Worm (Caenorhabditis elegans) whole organism, L1 larva: ENCODE measurements around the gene best-1.
A peak's percentile ranks its signal among the peaks of the same experiment; 100 is the strongest.

Source experiments
- C04F5.9 ChIP-seq: sonication (generic microtip); optimal IDR thresholded peaks from 2 replicates; lab custom pipeline; 2016; ENCODE audit warnings: missing genetic modification characterization, missing compliant biosample characterization
- Y116A8C.19 ChIP-seq: sonication (generic microtip); optimal IDR thresholded peaks from 2 replicates; lab custom pipeline; 2016; ENCODE audit warnings: missing compliant biosample characterization, missing genetic modification characterization, borderline replicate concordance
- aha-1 ChIP-seq: fragments of 150-350 bp; optimal IDR thresholded peaks from 2 replicates; lab custom pipeline; 2014; ENCODE audit warnings: missing biosample characterization, missing genetic modification characterization
- alr-1 ChIP-seq: fragments of 200-800 bp; sonication (Bioruptor generic); optimal IDR thresholded peaks from 2 replicates; lab custom pipeline; 2018; ENCODE audit warnings: borderline replicate concordance, mild to moderate bottlenecking, missing genetic modification characterization, missing compliant biosample characterization
- ceh-8 ChIP-seq: fragments of 200-800 bp; sonication (Bioruptor generic); optimal IDR thresholded peaks from 2 replicates; lab custom pipeline; 2018; ENCODE audit warnings: mild to moderate bottlenecking, missing genetic modification characterization, moderate library complexity, missing compliant biosample characterization
- ceh-82 ChIP-seq, 3 experiments: fragments of 150-350 bp in 1 of 3; sonication (generic microtip) in 2 of 3; optimal IDR thresholded peaks; 2 replicates each; lab custom pipeline; 2014 to 2017; ENCODE audit warnings: missing biosample characterization in 3 of 3, missing genetic modification characterization in 3 of 3
- ceh-88 ChIP-seq: fragments of 200-800 bp; sonication (Bioruptor generic); IDR thresholded peaks from 2 replicates; pipeline ENCODE4 v1.3.6; 2022; ENCODE audit warnings: missing genetic modification characterization, missing compliant biosample characterization
- ceh-90 ChIP-seq: sonication (generic microtip); optimal IDR thresholded peaks from 2 replicates; lab custom pipeline; 2016; ENCODE audit warnings: missing genetic modification characterization, missing compliant biosample characterization
- dpl-1 ChIP-seq, 3 experiments: fragments of 150-350 bp in 2 of 3; sonication (generic microtip) in 1 of 3; optimal IDR thresholded peaks; 2 replicates each; lab custom pipeline; 2014 to 2017; ENCODE audit warnings: missing biosample characterization in 3 of 3, missing genetic modification characterization in 3 of 3, missing genetic modification reagents in 3 of 3
- efl-1 ChIP-seq, 4 experiments: fragments of 150-350 bp; optimal IDR thresholded peaks in 3 of 4; peaks in 1 of 4; 1 replicate in 1 of 4; 2 replicates in 3 of 4; lab custom pipeline; 2014; ENCODE audit warnings: missing biosample characterization in 2 of 4, missing genetic modification characterization in 2 of 4, missing genetic modification reagents in 2 of 4
- efl-3 ChIP-seq: fragments of 200-800 bp; sonication (Bioruptor generic); optimal IDR thresholded peaks from 2 replicates; lab custom pipeline; 2018; ENCODE audit warnings: mild to moderate bottlenecking, missing genetic modification characterization, missing compliant biosample characterization
- egl-27 ChIP-seq, 2 experiments: fragments of 150-350 bp in 1 of 2; sonication (generic microtip); optimal IDR thresholded peaks; 3 replicates each; lab custom pipeline; 2017 to 2018; ENCODE audit warnings: missing biosample characterization in 2 of 2, missing genetic modification characterization in 2 of 2, missing genetic modification reagents in 2 of 2
- elt-3 ChIP-seq, 6 experiments: fragments of 150-350 bp in 1 of 6; sonication (generic microtip); optimal IDR thresholded peaks; 2 replicates each; lab custom pipeline; 2017 to 2018; ENCODE audit warnings: missing biosample characterization in 6 of 6, missing genetic modification characterization in 6 of 6, inconsistent platforms in 1 of 6
- fkh-4 ChIP-seq: sonication (generic microtip); optimal IDR thresholded peaks from 2 replicates; lab custom pipeline; 2016; ENCODE audit warnings: missing compliant biosample characterization, missing genetic modification characterization, borderline replicate concordance
- fkh-8 ChIP-seq: sonication (generic microtip); optimal IDR thresholded peaks from 2 replicates; lab custom pipeline; 2016; ENCODE audit warnings: mild to moderate bottlenecking, missing genetic modification characterization, missing compliant biosample characterization
- grh-1 ChIP-seq: fragments of 200-800 bp; sonication (Bioruptor generic); IDR thresholded peaks from 2 replicates; pipeline ENCODE4 v1.3.6; 2022; ENCODE audit warnings: missing genetic modification reagents, missing genetic modification characterization, missing compliant biosample characterization
- hlh-4 ChIP-seq: sonication (generic microtip); optimal IDR thresholded peaks from 2 replicates; lab custom pipeline; 2016; ENCODE audit warnings: mild to moderate bottlenecking, missing genetic modification characterization, missing compliant biosample characterization
- hpl-2 ChIP-seq: fragments of 150-350 bp; optimal IDR thresholded peaks from 2 replicates; lab custom pipeline; 2014; ENCODE audit warnings: missing biosample characterization, missing genetic modification reagents, missing genetic modification characterization
- irx-1 ChIP-seq: sonication (generic microtip); optimal IDR thresholded peaks from 2 replicates; lab custom pipeline; 2016; ENCODE audit warnings: missing genetic modification characterization, missing compliant biosample characterization
- isw-1 ChIP-seq: fragments of 200-800 bp; sonication (Bioruptor generic); IDR thresholded peaks from 2 replicates; pipeline ENCODE4 v1.3.6; 2022; ENCODE audit warnings: missing genetic modification characterization, missing compliant biosample characterization
- jun-1 ChIP-seq: fragments of 150-350 bp; optimal IDR thresholded peaks from 2 replicates; lab custom pipeline; 2014; ENCODE audit warnings: missing biosample characterization, missing genetic modification reagents, missing genetic modification characterization
- lin-14 ChIP-seq: fragments of 200-800 bp; sonication (Bioruptor generic); optimal IDR thresholded peaks from 2 replicates; lab custom pipeline; 2018; ENCODE audit warnings: mild to moderate bottlenecking, missing genetic modification characterization, moderate library complexity, missing compliant biosample characterization
- lin-15B ChIP-seq: fragments of 150-350 bp; sonication (generic microtip); optimal IDR thresholded peaks from 3 replicates; lab custom pipeline; 2014; ENCODE audit warnings: missing biosample characterization, missing genetic modification characterization
- lin-35 ChIP-seq, 2 experiments: fragments of 150-350 bp; optimal IDR thresholded peaks; 2 replicates each; lab custom pipeline; 2014; ENCODE audit warnings: missing biosample characterization in 2 of 2, missing genetic modification characterization in 2 of 2, missing genetic modification reagents in 2 of 2
- lsy-2 ChIP-seq, 2 experiments: fragments of 150-350 bp; optimal IDR thresholded peaks; 2 replicates each; lab custom pipeline; 2014; ENCODE audit warnings: missing biosample characterization in 2 of 2, missing genetic modification characterization in 2 of 2
- mef-2 ChIP-seq: fragments of 150-350 bp; optimal IDR thresholded peaks from 2 replicates; lab custom pipeline; 2014; ENCODE audit warnings: missing biosample characterization, missing genetic modification characterization
- nhr-28 ChIP-seq: fragments of 150-350 bp; optimal IDR thresholded peaks from 2 replicates; lab custom pipeline; 2014; ENCODE audit warnings: missing biosample characterization, missing genetic modification characterization
- nhr-47 ChIP-seq: sonication (generic microtip); optimal IDR thresholded peaks from 2 replicates; lab custom pipeline; 2016; ENCODE audit warnings: mild to moderate bottlenecking, missing genetic modification characterization, moderate library complexity, missing compliant biosample characterization
- nhr-71 ChIP-seq: sonication (generic microtip); optimal IDR thresholded peaks from 2 replicates; lab custom pipeline; 2016; ENCODE audit warnings: mild to moderate bottlenecking, missing genetic modification characterization, moderate library complexity, missing compliant biosample characterization
- nhr-76 ChIP-seq: sonication (generic microtip); optimal IDR thresholded peaks from 2 replicates; lab custom pipeline; 2017; ENCODE audit warnings: missing biosample characterization, missing genetic modification characterization
- nhr-77 ChIP-seq: fragments of 150-350 bp; optimal IDR thresholded peaks from 2 replicates; lab custom pipeline; 2014; ENCODE audit warnings: missing biosample characterization, missing genetic modification characterization
- nhr-84 ChIP-seq: sonication (generic microtip); optimal IDR thresholded peaks from 2 replicates; lab custom pipeline; 2017; ENCODE audit warnings: missing biosample characterization, missing genetic modification characterization
- nhr-85 ChIP-seq: sonication (generic microtip); peaks from one replicate; lab custom pipeline; 2016; ENCODE audit warnings: missing genetic modification characterization, inconsistent platforms, missing compliant biosample characterization
- nhr-90 ChIP-seq: sonication (generic microtip); optimal IDR thresholded peaks from 2 replicates; lab custom pipeline; 2016; ENCODE audit warnings: mild to moderate bottlenecking, missing genetic modification characterization, missing compliant biosample characterization; ENCODE audit not compliant: poor library complexity
- pax-3 ChIP-seq: fragments of 200-800 bp; sonication (Bioruptor generic); optimal IDR thresholded peaks from 2 replicates; lab custom pipeline; 2018; ENCODE audit warnings: mild to moderate bottlenecking, missing genetic modification characterization, moderate library complexity, missing compliant biosample characterization
- skn-1 ChIP-seq: fragments of 150-350 bp; optimal IDR thresholded peaks from 2 replicates; lab custom pipeline; 2014; ENCODE audit warnings: missing biosample characterization, missing genetic modification characterization
- sptf-1 ChIP-seq: fragments of 150-350 bp; optimal IDR thresholded peaks from 2 replicates; lab custom pipeline; 2014; ENCODE audit warnings: missing biosample characterization, missing genetic modification characterization
- swsn-7 ChIP-seq: sonication (generic microtip); optimal IDR thresholded peaks from 2 replicates; lab custom pipeline; 2016; ENCODE audit warnings: missing genetic modification characterization, missing compliant biosample characterization
- tbx-2 ChIP-seq: sonication (generic microtip); optimal IDR thresholded peaks from 2 replicates; lab custom pipeline; 2016; ENCODE audit warnings: missing genetic modification characterization, missing compliant biosample characterization
- unc-130 ChIP-seq: fragments of 150-350 bp; optimal IDR thresholded peaks from 2 replicates; lab custom pipeline; 2017; ENCODE audit warnings: missing biosample characterization, missing genetic modification characterization, inconsistent platforms
- unc-62 ChIP-seq: fragments of 150-350 bp; optimal IDR thresholded peaks from 2 replicates; lab custom pipeline; 2014; ENCODE audit warnings: missing biosample characterization, missing genetic modification reagents, missing genetic modification characterization
- unc-86 ChIP-seq: sonication (generic microtip); optimal IDR thresholded peaks from 2 replicates; lab custom pipeline; 2016; ENCODE audit warnings: missing genetic modification characterization, missing compliant biosample characterization
- unc-98 ChIP-seq: fragments of 200-800 bp; sonication (Bioruptor generic); IDR thresholded peaks from 2 replicates; pipeline ENCODE4 v1.3.6; 2022; ENCODE audit warnings: missing genetic modification characterization, missing compliant biosample characterization
- vab-15 ChIP-seq: sonication (generic microtip); optimal IDR thresholded peaks from 2 replicates; lab custom pipeline; 2017; ENCODE audit warnings: missing genotype, mild to moderate bottlenecking, missing genetic modification characterization, missing compliant biosample characterization
- xbp-1 ChIP-seq: sonication (generic microtip); optimal IDR thresholded peaks from 2 replicates; lab custom pipeline; 2016; ENCODE audit warnings: missing genetic modification characterization, missing compliant biosample characterization
- zag-1 ChIP-seq: fragments of 150-350 bp; optimal IDR thresholded peaks from 2 replicates; lab custom pipeline; 2014; ENCODE audit warnings: missing biosample characterization, missing genetic modification characterization

The best-1 gene

DNA sequence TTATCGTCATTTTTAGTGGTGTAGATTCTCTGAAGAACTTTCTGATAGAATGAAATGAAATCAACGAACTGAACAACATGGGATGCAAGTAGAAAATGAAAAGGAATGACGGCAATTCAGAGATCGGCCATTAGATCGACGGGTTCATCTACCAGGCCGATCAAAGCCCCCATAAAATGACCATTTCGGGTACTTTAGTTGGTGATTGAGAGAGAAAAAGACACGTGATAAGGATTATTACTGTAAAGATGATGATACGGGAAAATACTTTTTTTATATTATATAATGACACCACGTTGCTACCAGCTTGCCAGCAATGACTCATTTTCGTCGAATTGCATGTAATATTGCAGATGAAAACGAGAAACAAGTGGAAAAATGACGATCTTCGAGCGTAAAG, at the start of gene best-1 (continued):
- no peak for TF ChIP-seq tbx-2 (tag; lab: Kevin White, UChicago)
- no peak for TF ChIP-seq mef-2
- no peak for TF ChIP-seq ceh-8
- TF ChIP-seq fkh-4 (tag; lab: Kevin White, UChicago) = no peak
- TF ChIP-seq efl-1 (optimal IDR thresholded peaks at IDR 0.05; lab: Kevin White, UChicago) = no peak
- no peak for TF ChIP-seq efl-1 (GFP tag; optimal IDR thresholded peaks at IDR 0.05 in 1 of 2; lab: Kevin White, UChicago)
- no peak for TF ChIP-seq aha-1 (tag; lab: Kevin White, UChicago)
- TF ChIP-seq hpl-2 (GFP tag; lab: Kevin White, UChicago) = no peak
- TF ChIP-seq isw-1 (GFP tag; lab: Robert Waterston, UW) = no peak
- peak in 1 of 2 experiments; percentile 54 for TF ChIP-seq lsy-2 (tag; optimal IDR thresholded peaks at IDR 0.05; lab: Kevin White, UChicago)
- no peak for TF ChIP-seq nhr-77 (tag; lab: Kevin White, UChicago)
- TF ChIP-seq fkh-8 (tag; lab: Kevin White, UChicago) = no peak
- no peak for TF ChIP-seq ceh-90
- no peak for TF ChIP-seq ceh-88 (GFP tag; lab: Robert Waterston, UW)
- TF ChIP-seq nhr-76 (tag; lab: Kevin White, UChicago) = no peak
- TF ChIP-seq nhr-47 = no peak
- TF ChIP-seq nhr-90 = peak; percentile 55
- no peak for TF ChIP-seq irx-1
- no peak for TF ChIP-seq alr-1 (tag; lab: Kevin White, UChicago)
- TF ChIP-seq lin-14 (GFP tag; lab: Kevin White, UChicago) = no peak
- no peak for TF ChIP-seq grh-1 (GFP tag; lab: Robert Waterston, UW)
- no peak for TF ChIP-seq unc-98 (GFP tag; lab: Robert Waterston, UW)
- TF ChIP-seq Y116A8C.19 (tag; lab: Kevin White, UChicago) = no peak
- no peak for TF ChIP-seq unc-86 (tag; lab: Kevin White, UChicago)
- no peak for TF ChIP-seq C04F5.9 (tag; lab: Kevin White, UChicago)
- peak; percentile 22 for TF ChIP-seq unc-130 (tag; lab: Kevin White, UChicago)
- no peak for TF ChIP-seq unc-62
- no peak for TF ChIP-seq pax-3 (tag; lab: Kevin White, UChicago)
- no peak for TF ChIP-seq hlh-4 (tag; lab: Kevin White, UChicago)
- no peak for TF ChIP-seq nhr-84 (tag; lab: Kevin White, UChicago)
- TF ChIP-seq skn-1 (tag; lab: Kevin White, UChicago) = no peak

DNA sequence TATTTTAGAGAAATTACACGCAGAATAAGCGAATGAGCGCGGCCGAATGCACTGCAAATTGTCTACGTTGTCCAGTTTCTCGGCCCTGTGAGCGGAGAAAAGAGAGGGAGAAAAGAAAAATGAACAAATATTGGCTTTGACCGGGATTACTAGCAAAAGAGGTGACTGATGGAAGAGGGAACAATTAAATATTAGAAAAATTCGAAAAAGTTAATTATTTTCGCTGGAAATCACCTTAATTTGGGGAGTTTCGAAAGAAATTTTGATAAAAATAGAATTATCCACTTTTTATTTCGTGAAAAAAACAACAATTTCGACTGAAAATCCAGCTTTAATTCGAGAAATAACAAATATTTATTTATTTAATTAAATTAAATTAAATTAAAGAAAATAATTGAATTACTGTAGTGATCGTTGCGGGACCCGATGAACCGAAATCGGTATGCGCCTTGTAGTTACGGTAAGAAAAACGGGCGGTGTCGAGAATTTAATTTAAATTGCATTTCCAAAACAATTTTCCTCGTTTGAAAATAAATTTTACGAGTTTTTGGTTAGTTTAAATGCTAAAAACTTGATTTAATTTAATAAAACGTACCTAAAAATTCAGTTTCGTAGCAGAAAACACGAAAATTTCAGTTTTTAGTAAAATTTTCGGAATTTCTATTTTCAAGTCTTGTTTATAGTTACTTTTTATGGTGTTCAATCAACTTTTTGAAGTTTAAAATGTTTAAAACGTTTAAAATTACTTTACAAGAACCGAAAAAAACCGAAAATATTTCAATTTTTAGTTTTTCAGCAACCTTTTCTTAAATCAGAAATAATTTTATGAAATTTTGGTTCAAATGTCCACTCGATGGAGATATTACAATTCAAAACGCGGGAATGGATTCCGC, 45.1 kb upstream of the best-1 start, which contains the start of the genes crld-1 and msh-5:
crld-1 (minus strand) TSS at position 51 of the 893 bp plus-strand sequence.
msh-5 (plus strand) TSS at position 843 of the 893 bp plus-strand sequence.
- TF ChIP-seq isw-1 (GFP tag; lab: Robert Waterston, UW) (no peak), ceh-82 (tag; optimal IDR thresholded peaks at IDR 0.05; lab: Kevin White, UChicago) (no peak), unc-130 (tag; lab: Kevin White, UChicago) (no peak), ceh-90 (no peak), ceh-8 (no peak), nhr-90 (no peak), nhr-76 (tag; lab: Kevin White, UChicago) (no peak), vab-15 (tag; lab: Kevin White, UChicago) (no peak), tbx-2 (tag; lab: Kevin White, UChicago) (no peak), hpl-2 (GFP tag; lab: Kevin White, UChicago) (no peak), zag-1 (tag; lab: Kevin White, UChicago) (no peak), xbp-1 (tag; lab: Kevin White, UChicago) (no peak), efl-3 (GFP tag; lab: Kevin White, UChicago) (no peak), sptf-1 (no peak), nhr-77 (tag; lab: Kevin White, UChicago) (no peak), elt-3 (tag; optimal IDR thresholded peaks at IDR 0.05; lab: Kevin White, UChicago) (no peak), nhr-28 (no peak), nhr-85 (tag; lab: Kevin White, UChicago) (peak; percentile 24), nhr-71 (tag; lab: Kevin White, UChicago) (no peak), nhr-84 (tag; lab: Kevin White, UChicago) (no peak), swsn-7 (tag; lab: Kevin White, UChicago) (no peak), dpl-1 (GFP tag; optimal IDR thresholded peaks at IDR 0.05; lab: Kevin White, UChicago) (peak in 1 of 3 experiments; percentile 12), lin-15B (tag; lab: Kevin White, UChicago) (no peak), lin-35 (GFP tag; optimal IDR thresholded peaks at IDR 0.05; lab: Kevin White, UChicago) (peak in 1 of 2 experiments; percentile 21), jun-1 (tag; lab: Kevin White, UChicago) (no peak), irx-1 (no peak), efl-1 (optimal IDR thresholded peaks at IDR 0.05; lab: Kevin White, UChicago) (peak; percentile 29 to 36), efl-1 (GFP tag; optimal IDR thresholded peaks at IDR 0.05 in 1 of 2; lab: Kevin White, UChicago) (peak in 1 of 2 experiments; percentile 81), egl-27 (tag; optimal IDR thresholded peaks at IDR 0.05; lab: Kevin White, UChicago) (no peak)
